Worm (Caenorhabditis elegans) whole organism, late embryonic: Measurements from ENCODE around the gene moc-1.

ENCODE experiments used
- C38D4.7 ChIP-seq: fragments of 200-800 bp; sonication (Bioruptor generic); optimal IDR thresholded peaks from 2 replicates; lab custom pipeline; 2018; ENCODE audit warnings: mild to moderate bottlenecking, missing genetic modification characterization, moderate library complexity, missing compliant biosample characterization
- F13H6.1 ChIP-seq: sonication (generic microtip); optimal IDR thresholded peaks from 2 replicates; lab custom pipeline; 2016; ENCODE audit warnings: missing genetic modification characterization, missing compliant biosample characterization
- ahr-1 ChIP-seq: sonication (generic microtip); optimal IDR thresholded peaks from 2 replicates; lab custom pipeline; 2016; ENCODE audit warnings: missing genetic modification characterization, missing compliant biosample characterization
- ceh-30 ChIP-seq: fragments of 150-350 bp; optimal IDR thresholded peaks from 2 replicates; lab custom pipeline; 2014; ENCODE audit warnings: missing biosample characterization, missing genetic modification characterization
- elt-2 ChIP-seq: sonication (generic microtip); optimal IDR thresholded peaks from 2 replicates; lab custom pipeline; 2016; ENCODE audit warnings: missing genetic modification reagents, missing genetic modification characterization, missing compliant biosample characterization
- eyg-1 ChIP-seq: sonication (generic microtip); optimal IDR thresholded peaks from 2 replicates; lab custom pipeline; 2016; ENCODE audit warnings: missing genotype, missing genetic modification characterization, missing compliant biosample characterization
- mec-3 ChIP-seq: sonication (generic microtip); optimal IDR thresholded peaks from 2 replicates; lab custom pipeline; 2016; ENCODE audit warnings: borderline replicate concordance, missing genetic modification characterization, missing compliant biosample characterization
- pqm-1 ChIP-seq: sonication (generic microtip); optimal IDR thresholded peaks from 2 replicates; lab custom pipeline; 2016; ENCODE audit warnings: missing genetic modification characterization, missing compliant biosample characterization
- ref-2 ChIP-seq: sonication (generic microtip); optimal IDR thresholded peaks from 2 replicates; lab custom pipeline; 2016; ENCODE audit warnings: missing genetic modification characterization, missing compliant biosample characterization
- rnt-1 ChIP-seq: sonication (generic microtip); optimal IDR thresholded peaks from 2 replicates; lab custom pipeline; 2016; ENCODE audit warnings: missing genetic modification characterization, missing compliant biosample characterization
- unc-3 ChIP-seq, 2 experiments: fragments of 200-800 bp in 1 of 2; sonication (Bioruptor generic) in 1 of 2; sonication (generic microtip) in 1 of 2; conservative IDR thresholded peaks in 1 of 2; optimal IDR thresholded peaks in 1 of 2; 2 replicates each; pipeline versions ENCODE4 v1.3.6 to Lab custom; 2016 to 2022; ENCODE audit warnings: missing compliant biosample characterization in 2 of 2, missing genetic modification characterization in 2 of 2, missing genetic modification reagents in 1 of 2
- unc-55 ChIP-seq: sonication (generic microtip); optimal IDR thresholded peaks from 2 replicates; lab custom pipeline; 2017; ENCODE audit warnings: missing biosample characterization, missing genetic modification reagents, missing genetic modification characterization

DNA sequence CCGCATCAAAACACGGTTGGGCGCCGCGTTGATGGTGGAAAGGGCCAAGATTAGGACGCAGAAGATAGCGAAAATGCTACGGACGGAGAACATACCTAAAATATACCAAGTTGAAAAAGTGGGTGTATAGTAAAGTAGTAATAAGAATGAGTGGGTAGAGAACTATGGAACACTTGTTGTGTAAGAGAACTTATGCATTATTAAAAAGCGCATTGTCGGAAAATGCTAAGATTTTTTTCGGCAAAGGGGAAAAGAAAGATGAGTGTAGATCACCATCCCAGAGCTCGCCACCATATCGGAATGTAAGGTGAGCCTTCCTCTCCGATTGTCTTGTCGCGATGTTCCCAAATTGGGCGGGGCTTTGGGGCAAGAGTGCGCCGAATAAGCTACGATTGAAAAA is 50.6 kb downstream of the moc-1 start, which contains the start of gene flp-28:
- no peak for TF ChIP-seq elt-2 (tag; lab: Kevin White, UChicago)
- TF ChIP-seq unc-55 (GFP tag; lab: Kevin White, UChicago) = no peak
- TF ChIP-seq pqm-1 (tag; lab: Kevin White, UChicago) = no peak
- TF ChIP-seq C38D4.7 (GFP tag; lab: Kevin White, UChicago) = no peak
- no peak for TF ChIP-seq eyg-1 (tag; lab: Kevin White, UChicago)
- TF ChIP-seq ahr-1 (tag; lab: Kevin White, UChicago) = no peak
- no peak for TF ChIP-seq mec-3 (tag; lab: Kevin White, UChicago)
- TF ChIP-seq ref-2 (tag; lab: Kevin White, UChicago) = no peak
- no peak for TF ChIP-seq unc-3 (GFP tag; conservative IDR thresholded peaks at IDR 0.05; lab: Robert Waterston, UW)
- no peak for TF ChIP-seq unc-3 (tag; optimal IDR thresholded peaks at IDR 0.05; lab: Kevin White, UChicago)
- TF ChIP-seq F13H6.1 = no peak
- TF ChIP-seq rnt-1 (tag; lab: Kevin White, UChicago) = no peak
- TF ChIP-seq ceh-30 = no peak
